Worm (Caenorhabditis elegans) whole organism, L2 larva: ENCODE measurements around the gene F53C11.4.

ENCODE experiments used
- C34F6.9 ChIP-seq: fragments of 150-350 bp; optimal IDR thresholded peaks from 2 replicates; lab custom pipeline; 2014; ENCODE audit warnings: missing biosample characterization, missing genetic modification characterization
- F13H6.1 ChIP-seq: sonication (generic microtip); optimal IDR thresholded peaks from 2 replicates; lab custom pipeline; 2016; ENCODE audit warnings: missing genetic modification characterization, missing compliant biosample characterization
- R02D3.7 ChIP-seq: fragments of 150-350 bp; optimal IDR thresholded peaks from 2 replicates; lab custom pipeline; 2014; ENCODE audit warnings: missing biosample characterization, missing genetic modification characterization
- Y55F3AM.14 ChIP-seq: fragments of 200-800 bp; sonication (Bioruptor generic); optimal IDR thresholded peaks from 2 replicates; lab custom pipeline; 2018; ENCODE audit warnings: mild to moderate bottlenecking, missing genetic modification characterization, missing compliant biosample characterization
- ZK546.5 ChIP-seq: sonication (generic microtip); optimal IDR thresholded peaks from 2 replicates; lab custom pipeline; 2017; ENCODE audit warnings: missing biosample characterization, missing genetic modification characterization
- alr-1 ChIP-seq: fragments of 150-350 bp; optimal IDR thresholded peaks from 2 replicates; lab custom pipeline; 2014; ENCODE audit warnings: missing biosample characterization, missing genetic modification characterization
- blmp-1 ChIP-seq: sonication (generic microtip); optimal IDR thresholded peaks from 2 replicates; lab custom pipeline; 2017; ENCODE audit warnings: missing genetic modification characterization, mild to moderate bottlenecking, missing compliant biosample characterization, antibody characterized with exemption, moderate library complexity; ENCODE audit not compliant: insufficient read depth
- ceh-16 ChIP-seq: fragments of 150-350 bp; optimal IDR thresholded peaks from 2 replicates; lab custom pipeline; 2014; ENCODE audit warnings: missing biosample characterization, missing genetic modification characterization
- crh-2 ChIP-seq: sonication (generic microtip); optimal IDR thresholded peaks from 2 replicates; lab custom pipeline; 2017; ENCODE audit warnings: missing biosample characterization, missing genetic modification characterization
- dmd-4 ChIP-seq: sonication (generic microtip); optimal IDR thresholded peaks from 2 replicates; lab custom pipeline; 2017; ENCODE audit warnings: missing biosample characterization, missing genetic modification characterization
- egl-27 ChIP-seq: sonication (generic microtip); optimal IDR thresholded peaks from 3 replicates; lab custom pipeline; 2017; ENCODE audit warnings: missing biosample characterization, missing genetic modification reagents, missing genetic modification characterization
- gmeb-1 ChIP-seq: fragments of 150-350 bp; optimal IDR thresholded peaks from 2 replicates; lab custom pipeline; 2014; ENCODE audit warnings: missing biosample characterization, missing genetic modification characterization
- lin-11 ChIP-seq: fragments of 150-350 bp; sonication (generic microtip); optimal IDR thresholded peaks from 2 replicates; lab custom pipeline; 2014; ENCODE audit warnings: missing biosample characterization, missing genetic modification characterization, inconsistent platforms, mixed read lengths
- lin-39 ChIP-seq: fragments of 150-350 bp; optimal IDR thresholded peaks from 2 replicates; lab custom pipeline; 2014; ENCODE audit warnings: missing biosample characterization, missing genetic modification reagents, missing genetic modification characterization
- lsy-2 ChIP-seq, 2 experiments: fragments of 150-350 bp in 1 of 2; sonication (generic microtip) in 1 of 2; optimal IDR thresholded peaks; 2 replicates each; lab custom pipeline; 2014 to 2017; ENCODE audit warnings: missing biosample characterization in 2 of 2, missing genetic modification characterization in 2 of 2
- mbf-1 ChIP-seq: sonication (generic microtip); optimal IDR thresholded peaks from 2 replicates; lab custom pipeline; 2017; ENCODE audit warnings: missing biosample characterization, missing genetic modification characterization
- mdl-1 ChIP-seq, 2 experiments: fragments of 150-350 bp in 1 of 2; sonication (generic microtip) in 1 of 2; optimal IDR thresholded peaks; 2 replicates each; lab custom pipeline; 2017; ENCODE audit warnings: missing biosample characterization in 2 of 2, missing genetic modification characterization in 2 of 2
- nhr-10 ChIP-seq: sonication (generic microtip); optimal IDR thresholded peaks from 2 replicates; lab custom pipeline; 2017; ENCODE audit warnings: missing biosample characterization, missing genetic modification characterization
- nhr-11 ChIP-seq: fragments of 150-350 bp; optimal IDR thresholded peaks from 2 replicates; lab custom pipeline; 2014; ENCODE audit warnings: missing biosample characterization, missing genetic modification characterization
- nhr-12 ChIP-seq: fragments of 150-350 bp; optimal IDR thresholded peaks from 2 replicates; lab custom pipeline; 2014; ENCODE audit warnings: missing biosample characterization, missing genetic modification characterization
- nhr-129 ChIP-seq: fragments of 150-350 bp; optimal IDR thresholded peaks from 2 replicates; lab custom pipeline; 2014; ENCODE audit warnings: missing biosample characterization, missing genetic modification characterization
- nhr-21 ChIP-seq: fragments of 150-350 bp; optimal IDR thresholded peaks from 2 replicates; lab custom pipeline; 2014; ENCODE audit warnings: missing biosample characterization, missing genetic modification characterization
- nhr-23 ChIP-seq: fragments of 150-350 bp; optimal IDR thresholded peaks from 2 replicates; lab custom pipeline; 2014; ENCODE audit warnings: missing biosample characterization, missing genetic modification reagents, missing genetic modification characterization
- nhr-237 ChIP-seq: fragments of 150-350 bp; optimal IDR thresholded peaks from 2 replicates; lab custom pipeline; 2014; ENCODE audit warnings: missing biosample characterization, missing genetic modification characterization
- nhr-25 ChIP-seq: fragments of 150-350 bp; sonication (generic microtip); optimal IDR thresholded peaks from 3 replicates; lab custom pipeline; 2014; ENCODE audit warnings: missing biosample characterization, missing genetic modification characterization
- nhr-77 ChIP-seq: fragments of 150-350 bp; optimal IDR thresholded peaks from 2 replicates; lab custom pipeline; 2014; ENCODE audit warnings: missing biosample characterization, missing genetic modification characterization
- peb-1 ChIP-seq: fragments of 150-350 bp; optimal IDR thresholded peaks from 2 replicates; lab custom pipeline; 2014; ENCODE audit warnings: missing biosample characterization, missing genetic modification characterization
- sem-4 ChIP-seq: fragments of 150-350 bp; optimal IDR thresholded peaks from 2 replicates; lab custom pipeline; 2014; ENCODE audit warnings: missing biosample characterization, missing genetic modification reagents, missing genetic modification characterization
- sma-3 ChIP-seq: sonication (generic microtip); optimal IDR thresholded peaks from 2 replicates; lab custom pipeline; 2016; ENCODE audit warnings: missing genetic modification reagents, missing genetic modification characterization, missing compliant biosample characterization
- sma-9 ChIP-seq, 2 experiments: fragments of 150-350 bp in 1 of 2; sonication (generic microtip) in 1 of 2; optimal IDR thresholded peaks; 2 replicates each; lab custom pipeline; 2014 to 2016; ENCODE audit warnings: missing genetic modification characterization in 2 of 2, mild to moderate bottlenecking in 1 of 2, missing biosample characterization in 1 of 2, missing compliant biosample characterization in 1 of 2, missing genetic modification reagents in 1 of 2, moderate library complexity in 1 of 2
- unc-39 ChIP-seq: fragments of 150-350 bp; optimal IDR thresholded peaks from 2 replicates; lab custom pipeline; 2014; ENCODE audit warnings: missing biosample characterization, missing genetic modification characterization
- unc-62 ChIP-seq: fragments of 150-350 bp; optimal IDR thresholded peaks from 2 replicates; lab custom pipeline; 2014; ENCODE audit warnings: missing biosample characterization, missing genetic modification reagents, missing genetic modification characterization
- zag-1 ChIP-seq: fragments of 150-350 bp; optimal IDR thresholded peaks from 2 replicates; lab custom pipeline; 2014; ENCODE audit warnings: missing biosample characterization, missing genetic modification characterization
- ztf-11 ChIP-seq: sonication (generic microtip); optimal IDR thresholded peaks from 2 replicates; lab custom pipeline; 2017; ENCODE audit warnings: missing biosample characterization, missing genetic modification characterization

The F53C11.4 gene

ce11 chrV:13807232-13807631 lies 20.1 kb upstream of the F53C11.4 start, which contains the start of gene swan-1:
swan-1 (minus strand) TSS chrV:13807237.
- TF ChIP-seq C34F6.9 = peak; percentile 3
- no peak for TF ChIP-seq lin-39
- TF ChIP-seq nhr-237 (tag; lab: Kevin White, UChicago) = no peak
- peak; percentile 12 for TF ChIP-seq nhr-129 (tag; lab: Kevin White, UChicago)
- TF ChIP-seq crh-2 (tag; lab: Kevin White, UChicago) = no peak
- TF ChIP-seq F13H6.1 (tag; lab: Kevin White, UChicago) = peak; percentile 27
- no peak for TF ChIP-seq nhr-77
- no peak for TF ChIP-seq nhr-10 (tag; lab: Kevin White, UChicago)
- TF ChIP-seq gmeb-1 (tag; lab: Kevin White, UChicago) = no peak
- TF ChIP-seq sem-4 (tag; lab: Kevin White, UChicago) = peak; percentile 16
- peak; percentile 47 for TF ChIP-seq blmp-1 (tag; lab: Kevin White, UChicago)
- peak in 1 of 2 experiments; percentile 35 for TF ChIP-seq lsy-2 (tag; optimal IDR thresholded peaks at IDR 0.05; lab: Kevin White, UChicago)
- TF ChIP-seq sma-9 (GFP tag; optimal IDR thresholded peaks at IDR 0.05; lab: Kevin White, UChicago) = peak; percentile 16
- no peak for TF ChIP-seq sma-9 (tag; optimal IDR thresholded peaks at IDR 0.05; lab: Kevin White, UChicago)
- TF ChIP-seq nhr-25 (tag; lab: Kevin White, UChicago) = no peak

- TF ChIP-seq R02D3.7 = no peak
- TF ChIP-seq nhr-12 (tag; lab: Kevin White, UChicago) = no peak
- TF ChIP-seq gmeb-1 (tag; lab: Kevin White, UChicago) = no peak
- peak; percentile 30 for TF ChIP-seq nhr-129 (tag; lab: Kevin White, UChicago)
- no peak for TF ChIP-seq ceh-16 (tag; lab: Kevin White, UChicago)
These were observed 16.8 kb upstream of the F53C11.4 start, which contains the start of gene swan-2 for ce11 chrV:13803902-13804301. swan-2 (minus strand) TSS chrV:13804281.

ce11 chrV:13799190-13799589 lies 12.0 kb upstream of the F53C11.4 start:
- TF ChIP-seq Y55F3AM.14 (no peak), ztf-11 (no peak), gmeb-1 (tag; lab: Kevin White, UChicago) (no peak), mdl-1 (tag; optimal IDR thresholded peaks at IDR 0.05; lab: Kevin White, UChicago) (no peak), nhr-23 (no peak), R02D3.7 (no peak), nhr-11 (tag; lab: Kevin White, UChicago) (no peak)
- TF ChIP-seq, all 48 proteins: peak for 0

ce11 chrV:13796246-13796776 lies 9.2 kb upstream of the F53C11.4 start, which contains the start of gene twk-32:
twk-32 (plus strand) TSS chrV:13796641.
- no peak for TF ChIP-seq unc-39 (tag; lab: Kevin White, UChicago)
- TF ChIP-seq unc-62 = no peak
- TF ChIP-seq zag-1 (tag; lab: Kevin White, UChicago) = no peak
- no peak for TF ChIP-seq egl-27 (tag; lab: Kevin White, UChicago)
- TF ChIP-seq dmd-4 = no peak
- TF ChIP-seq nhr-21 (tag; lab: Kevin White, UChicago) = no peak
- TF ChIP-seq ZK546.5 (tag; lab: Kevin White, UChicago) = no peak

ce11 chrV:13794046-13794445 lies 6.9 kb upstream of the F53C11.4 start:
- TF ChIP-seq mbf-1 (tag; lab: Kevin White, UChicago) = no peak
- TF ChIP-seq nhr-129 (tag; lab: Kevin White, UChicago) = no peak
- TF ChIP-seq nhr-21 (tag; lab: Kevin White, UChicago) = no peak
- no peak for TF ChIP-seq zag-1 (tag; lab: Kevin White, UChicago)
- no peak for TF ChIP-seq gmeb-1 (tag; lab: Kevin White, UChicago)
- no peak for TF ChIP-seq F13H6.1 (tag; lab: Kevin White, UChicago)
- no peak for TF ChIP-seq lin-11
- no peak for TF ChIP-seq nhr-12 (tag; lab: Kevin White, UChicago)
- TF ChIP-seq alr-1 = no peak
- no peak for TF ChIP-seq nhr-77
- TF ChIP-seq unc-62 = no peak
- TF ChIP-seq sma-3 (GFP tag; lab: Kevin White, UChicago) = no peak
- no peak for TF ChIP-seq ceh-16 (tag; lab: Kevin White, UChicago)
- no peak for TF ChIP-seq lin-39
- no peak for TF ChIP-seq peb-1 (tag; lab: Kevin White, UChicago)
- TF ChIP-seq ztf-11 = no peak
